Fruit fly (Drosophila melanogaster) whole organism, embryonic: ENCODE data around the gene brun.

ENCODE experiments used
- Ada2b ChIP-seq: fragments of 200-800 bp; sonication (Bioruptor generic); IDR thresholded peaks from 2 replicates; pipeline ENCODE4 v1.3.6; 2022; ENCODE audit warnings: missing biosample characterization, missing genetic modification characterization
- Asciz ChIP-seq: fragments of 200-800 bp; sonication (Bioruptor generic); optimal IDR thresholded peaks from 2 replicates; lab custom pipeline; 2017; ENCODE audit warnings: missing biosample characterization, mild to moderate bottlenecking, missing genetic modification characterization, missing genetic modification reagents
- BEAF-32 ChIP-seq: fragments of 200-800 bp; sonication (Bioruptor generic); optimal IDR thresholded peaks from 3 replicates; lab custom pipeline; 2017; ENCODE audit warnings: missing biosample characterization, missing genetic modification characterization, mild to moderate bottlenecking, moderate library complexity, missing genetic modification reagents
- Bgb ChIP-seq: fragments of 200-800 bp; sonication (Bioruptor generic); IDR thresholded peaks from 2 replicates; pipeline ENCODE4 v1.3.6; 2022; ENCODE audit warnings: missing biosample characterization, missing genetic modification characterization; ENCODE audit not compliant: partially characterized antibody
- CG10543 ChIP-seq: fragments of 200-800 bp; sonication (Bioruptor generic); optimal IDR thresholded peaks from 3 replicates; lab custom pipeline; 2017; ENCODE audit warnings: missing biosample characterization, mild to moderate bottlenecking, missing genetic modification characterization, moderate library complexity
- CG11695 ChIP-seq: fragments of 200-800 bp; sonication (Bioruptor generic); IDR thresholded peaks from 3 replicates; pipeline ENCODE4 v1.3.6; 2022; ENCODE audit warnings: missing biosample characterization, missing genetic modification characterization
- CG11723 ChIP-seq: fragments of 200-800 bp; sonication (Bioruptor generic); optimal IDR thresholded peaks from 2 replicates; lab custom pipeline; 2017; ENCODE audit warnings: missing biosample characterization, mild to moderate bottlenecking, missing genetic modification characterization
- CG12104 ChIP-seq: fragments of 200-800 bp; sonication (Bioruptor generic); optimal IDR thresholded peaks from 3 replicates; lab custom pipeline; 2016; ENCODE audit warnings: missing biosample characterization, missing genetic modification characterization
- CG14710 ChIP-seq: fragments of 200-800 bp; sonication (Bioruptor generic); optimal IDR thresholded peaks from 3 replicates; lab custom pipeline; 2019; ENCODE audit warnings: missing biosample characterization, mild to moderate bottlenecking, missing genetic modification characterization, moderate library complexity
- CG14860 ChIP-seq: fragments of 200-800 bp; sonication (Bioruptor generic); IDR thresholded peaks from 3 replicates; pipeline ENCODE4 v1.3.6; 2022; ENCODE audit warnings: missing biosample characterization, missing genetic modification characterization; ENCODE audit not compliant: partially characterized antibody
- CG16815 ChIP-seq: fragments of 200-800 bp; sonication (Bioruptor generic); optimal IDR thresholded peaks from 3 replicates; lab custom pipeline; 2017; ENCODE audit warnings: missing biosample characterization, mild to moderate bottlenecking, missing genetic modification characterization
- CG18476 ChIP-seq: fragments of 200-800 bp; sonication (Bioruptor generic); optimal IDR thresholded peaks from 2 replicates; lab custom pipeline; 2016; ENCODE audit warnings: missing biosample characterization, mild to moderate bottlenecking, missing genetic modification characterization
- CG3995 ChIP-seq: fragments of 200-800 bp; sonication (Bioruptor generic); optimal IDR thresholded peaks from 3 replicates; lab custom pipeline; 2016; ENCODE audit warnings: missing biosample characterization, missing genetic modification characterization
- CG4282 ChIP-seq: fragments of 200-800 bp; sonication (Bioruptor generic); optimal IDR thresholded peaks from 2 replicates; lab custom pipeline; 2016; ENCODE audit warnings: missing biosample characterization, missing genetic modification characterization
- CG43689 ChIP-seq: fragments of 200-800 bp; sonication (Bioruptor generic); IDR thresholded peaks from 2 replicates; pipeline ENCODE4 v1.3.6; 2022; ENCODE audit warnings: missing biosample characterization, missing genetic modification characterization
- CG6791 ChIP-seq: fragments of 200-800 bp; sonication (Bioruptor generic); IDR thresholded peaks from 3 replicates; pipeline ENCODE4 v1.3.6; 2022; ENCODE audit warnings: missing biosample characterization, missing genetic modification characterization; ENCODE audit not compliant: partially characterized antibody
- CG7745 ChIP-seq: fragments of 200-800 bp; sonication (Bioruptor generic); optimal IDR thresholded peaks from 2 replicates; lab custom pipeline; 2018; ENCODE audit warnings: missing biosample characterization, mild to moderate bottlenecking, missing genetic modification characterization, moderate library complexity
- CG7839 ChIP-seq: fragments of 200-800 bp; sonication (Bioruptor generic); optimal IDR thresholded peaks from 3 replicates; lab custom pipeline; 2018; ENCODE audit warnings: missing biosample characterization, mild to moderate bottlenecking, missing genetic modification characterization, moderate library complexity
- CG7963 ChIP-seq: fragments of 200-800 bp; sonication (Bioruptor generic); IDR thresholded peaks from 3 replicates; pipeline ENCODE4 v1.3.6; 2022; ENCODE audit warnings: missing biosample characterization, missing genetic modification characterization; ENCODE audit not compliant: partially characterized antibody
- CG8089 ChIP-seq: fragments of 200-800 bp; sonication (Bioruptor generic); optimal IDR thresholded peaks from 3 replicates; lab custom pipeline; 2016; ENCODE audit warnings: missing biosample characterization, missing genetic modification characterization
- CG8944 ChIP-seq: fragments of 200-800 bp; sonication (Bioruptor generic); optimal IDR thresholded peaks from 3 replicates; lab custom pipeline; 2016; ENCODE audit warnings: missing biosample characterization, missing genetic modification characterization
- CG9797 ChIP-seq: fragments of 200-800 bp; sonication (Bioruptor generic); optimal IDR thresholded peaks from 3 replicates; lab custom pipeline; 2018; ENCODE audit warnings: missing biosample characterization, mild to moderate bottlenecking, missing genetic modification characterization
- Camta ChIP-seq: fragments of 200-800 bp; sonication (Bioruptor generic); optimal IDR thresholded peaks from 2 replicates; lab custom pipeline; 2016; ENCODE audit warnings: missing biosample characterization, missing genetic modification characterization
- D ChIP-seq, 2 experiments: fragments of 200-800 bp in 1 of 2; fragments of >200 bp in 1 of 2; sonication (Bioruptor generic) in 1 of 2; optimal IDR thresholded peaks; 2 replicates in 1 of 2; 3 replicates in 1 of 2; lab custom pipeline; 2017; ENCODE audit warnings: mild to moderate bottlenecking in 1 of 2, missing biosample characterization in 1 of 2, missing genetic modification characterization in 1 of 2, missing genetic modification reagents in 1 of 2
- Dll ChIP-seq: fragments of 200-800 bp; sonication (Bioruptor generic); IDR thresholded peaks from 4 replicates; pipeline ENCODE4 v1.3.6; 2022; ENCODE audit warnings: missing biosample characterization, missing genetic modification characterization; ENCODE audit not compliant: partially characterized antibody
- Dp ChIP-seq: fragments of 200-800 bp; sonication (Bioruptor generic); optimal IDR thresholded peaks from 2 replicates; lab custom pipeline; 2018; ENCODE audit warnings: missing biosample characterization, mild to moderate bottlenecking, missing genetic modification characterization, moderate library complexity
- E2f2 ChIP-seq: fragments of 200-800 bp; sonication (Bioruptor generic); IDR thresholded peaks from 2 replicates; pipeline ENCODE4 v1.3.6; 2022; ENCODE audit warnings: missing biosample characterization, missing genetic modification characterization
- ERR ChIP-seq: fragments of 200-800 bp; sonication (Bioruptor generic); optimal IDR thresholded peaks from 2 replicates; lab custom pipeline; 2016; ENCODE audit warnings: missing biosample characterization, missing genetic modification characterization
- GATAe ChIP-seq: fragments of 200-800 bp; sonication (Bioruptor generic); conservative IDR thresholded peaks from 2 replicates; pipeline ENCODE4 v1.3.6; 2022; ENCODE audit warnings: missing biosample characterization, missing genetic modification characterization
- Lhr ChIP-seq: fragments of 200-800 bp; sonication (Bioruptor generic); optimal IDR thresholded peaks from 3 replicates; lab custom pipeline; 2017; ENCODE audit warnings: mild to moderate bottlenecking, missing biosample characterization, missing genetic modification reagents, missing genetic modification characterization
- MESR4 ChIP-seq: fragments of 200-800 bp; sonication (Bioruptor generic); optimal IDR thresholded peaks from 2 replicates; lab custom pipeline; 2018; ENCODE audit warnings: missing biosample characterization, mild to moderate bottlenecking, missing genetic modification characterization, moderate library complexity
- Med ChIP-seq: fragments of 200-800 bp; sonication (Bioruptor generic); peaks from one replicate; lab custom pipeline; 2016; ENCODE audit warnings: missing biosample characterization, missing genetic modification characterization, mild to moderate bottlenecking, inconsistent platforms, moderate library complexity
- Ptx1 ChIP-seq: fragments of 200-800 bp; sonication (Bioruptor generic); IDR thresholded peaks from 2 replicates; pipeline ENCODE4 v1.3.6; 2022; ENCODE audit warnings: missing biosample characterization, missing genetic modification characterization
- Rfx ChIP-seq: fragments of 200-800 bp; sonication (Bioruptor generic); IDR thresholded peaks from 2 replicates; pipeline ENCODE4 v1.3.6; 2022; ENCODE audit warnings: missing biosample characterization, missing genetic modification characterization
- Scr ChIP-seq: fragments of 200-800 bp; sonication (Bioruptor generic); IDR thresholded peaks from 2 replicates; pipeline ENCODE4 v1.3.6; 2022; ENCODE audit warnings: missing biosample characterization, missing genetic modification characterization; ENCODE audit not compliant: partially characterized antibody
- amos ChIP-seq: fragments of 200-800 bp; sonication (Bioruptor generic); IDR thresholded peaks from 2 replicates; pipeline ENCODE4 v1.3.6; 2022; ENCODE audit warnings: missing biosample characterization, missing genetic modification characterization; ENCODE audit not compliant: partially characterized antibody
- cas ChIP-seq: fragments of 200-800 bp; sonication (Bioruptor generic); IDR thresholded peaks from 2 replicates; pipeline ENCODE4 v1.3.6; 2022; ENCODE audit warnings: missing biosample characterization, missing genetic modification characterization
- chinmo ChIP-seq: fragments of 200-800 bp; sonication (Bioruptor generic); IDR thresholded peaks from 4 replicates; pipeline ENCODE4 v1.3.6; 2022; ENCODE audit warnings: missing biosample characterization, missing genetic modification characterization; ENCODE audit not compliant: partially characterized antibody
- chn ChIP-seq: fragments of 200-800 bp; sonication (Bioruptor generic); optimal IDR thresholded peaks from 2 replicates; lab custom pipeline; 2016; ENCODE audit warnings: missing biosample characterization, missing genetic modification characterization
- fd64A ChIP-seq: fragments of 200-800 bp; sonication (Bioruptor generic); optimal IDR thresholded peaks from 3 replicates; lab custom pipeline; 2018; ENCODE audit warnings: missing biosample characterization, mild to moderate bottlenecking, missing genetic modification characterization
- gsb-n ChIP-seq: fragments of 200-800 bp; sonication (Bioruptor generic); optimal IDR thresholded peaks from 3 replicates; lab custom pipeline; 2018; ENCODE audit warnings: missing biosample characterization, mild to moderate bottlenecking, missing genetic modification characterization
- lov ChIP-seq, 2 experiments: fragments of 200-800 bp in 1 of 2; fragments of >200 bp in 1 of 2; sonication (Bioruptor generic) in 1 of 2; IDR thresholded peaks in 1 of 2; optimal IDR thresholded peaks in 1 of 2; 2 replicates in 1 of 2; 3 replicates in 1 of 2; pipeline versions ENCODE4 v1.3.6 to Lab custom; 2017 to 2022; ENCODE audit warnings: missing biosample characterization in 1 of 2, missing genetic modification characterization in 1 of 2
- mld ChIP-seq: fragments of 200-800 bp; sonication (Bioruptor generic); IDR thresholded peaks from 3 replicates; pipeline ENCODE4 v1.3.6; 2022; ENCODE audit warnings: missing biosample characterization, missing genetic modification characterization; ENCODE audit not compliant: partially characterized antibody
- sim ChIP-seq: fragments of 200-800 bp; sonication (Bioruptor generic); IDR thresholded peaks from 2 replicates; pipeline ENCODE4 v1.3.6; 2022; ENCODE audit warnings: missing biosample characterization, missing genetic modification characterization
- stwl ChIP-seq: fragments of 200-800 bp; sonication (Bioruptor generic); optimal IDR thresholded peaks from 3 replicates; lab custom pipeline; 2018; ENCODE audit warnings: missing biosample characterization, mild to moderate bottlenecking, missing genetic modification characterization, moderate library complexity
- tgo ChIP-seq: fragments of 200-800 bp; sonication (Bioruptor generic); IDR thresholded peaks from 3 replicates; pipeline ENCODE4 v1.3.6; 2022; ENCODE audit warnings: missing biosample characterization, missing genetic modification characterization
- tup ChIP-seq: fragments of 200-800 bp; sonication (Bioruptor generic); optimal IDR thresholded peaks from 2 replicates; lab custom pipeline; 2016; ENCODE audit warnings: missing biosample characterization, mild to moderate bottlenecking, missing genetic modification characterization, moderate library complexity

Gene brun

DNA sequence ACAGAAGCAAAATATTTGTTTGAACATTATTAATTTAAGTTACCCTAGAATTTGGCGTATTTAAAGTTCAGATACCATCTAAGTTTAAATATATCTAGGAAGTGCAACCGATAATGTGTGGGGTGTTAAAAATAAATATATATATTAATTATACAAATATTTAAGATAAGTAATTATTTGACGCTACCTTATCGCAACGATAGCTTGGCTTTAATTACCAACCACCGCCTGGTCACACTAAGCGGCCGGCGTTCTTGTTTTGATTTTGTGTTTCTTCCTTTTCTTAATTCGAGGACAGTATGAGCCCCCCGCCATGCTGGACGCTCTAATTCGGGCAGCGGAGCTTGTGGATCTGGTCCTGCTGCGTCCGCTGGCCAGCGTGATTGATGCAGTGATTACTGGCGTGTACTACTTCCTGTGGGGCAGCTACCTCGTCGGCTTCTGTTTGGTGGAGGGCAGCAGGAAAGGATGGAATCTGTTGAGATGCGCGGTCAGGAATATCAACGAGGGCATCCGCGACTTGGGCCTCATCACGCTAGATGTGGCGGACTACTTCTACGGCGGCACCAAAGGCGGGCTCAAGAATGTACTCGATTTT, 26.3 kb upstream of the brun start, which contains the start of gene CG2617:
TSS of gene CG2617 (plus strand) at position 233 of the 598 bp plus-strand sequence.
- TF ChIP-seq lov (optimal IDR thresholded peaks at IDR 0.05; lab: Kevin White, UChicago) (no peak), lov (GFP tag; IDR thresholded peaks at IDR 0.05; lab: Robert Waterston, UW) (no peak), CG18476 (GFP tag; lab: Kevin White, UChicago) (no peak), CG6791 (GFP tag; lab: Robert Waterston, UW) (peak; percentile 13; the same call in 1 of the 3 replicates), CG7839 (tag; lab: Kevin White, UChicago) (no peak), CG4282 (GFP tag; lab: Kevin White, UChicago) (no peak), Camta (GFP tag; lab: Kevin White, UChicago) (no peak), cas (GFP tag; lab: Robert Waterston, UW) (no peak), sim (GFP tag; lab: Robert Waterston, UW) (no peak), CG9797 (GFP tag; lab: Kevin White, UChicago) (peak; percentile 43), ERR (GFP tag; lab: Kevin White, UChicago) (no peak), CG12104 (GFP tag; lab: Kevin White, UChicago) (peak; percentile 1), CG16815 (no peak), E2f2 (peak; percentile 65), GATAe (GFP tag; lab: Robert Waterston, UW) (no peak), stwl (tag; lab: Kevin White, UChicago) (peak; percentile 16), Asciz (GFP tag; lab: Kevin White, UChicago) (no peak), CG7963 (GFP tag; lab: Robert Waterston, UW) (0 out of 3 replicates have a peak, but pooled peaks have one; percentile 20), Dp (GFP tag; lab: Kevin White, UChicago) (peak; percentile 44), D (optimal IDR thresholded peaks at IDR 0.05; lab: Kevin White, UChicago) (no peak), D (GFP tag; optimal IDR thresholded peaks at IDR 0.05; lab: Kevin White, UChicago) (no peak), Lhr (no peak), Ptx1 (0 out of 2 replicates have a peak, but pooled peaks have one; percentile 2), CG8089 (no peak), CG43689 (no peak), Scr (GFP tag; lab: Robert Waterston, UW) (peak; percentile 60), CG11723 (GFP tag; lab: Kevin White, UChicago) (no peak), chn (no peak), Rfx (GFP tag; lab: Robert Waterston, UW) (no peak), fd64A (GFP tag; lab: Kevin White, UChicago) (no peak), tgo (GFP tag; lab: Robert Waterston, UW) (0 out of 3 replicates have a peak, but pooled peaks have one; percentile 8), chinmo (GFP tag; lab: Robert Waterston, UW) (no peak), BEAF-32 (GFP tag; lab: Kevin White, UChicago) (peak; percentile 54), Dll (GFP tag; lab: Robert Waterston, UW) (peak; percentile 61; the same call in 2 of the 4 replicates), CG8944 (GFP tag; lab: Kevin White, UChicago) (no peak), CG14860 (GFP tag; lab: Robert Waterston, UW) (no peak), CG3995 (GFP tag; lab: Kevin White, UChicago) (no peak), mld (no peak), Med (peak; percentile 55), Bgb (GFP tag; lab: Robert Waterston, UW) (0 out of 2 replicates have a peak, but pooled peaks have one; percentile 42), amos (GFP tag; lab: Robert Waterston, UW) (peak; percentile 37; the same call in 1 of the 2 replicates), MESR4 (GFP tag; lab: Kevin White, UChicago) (peak; percentile 18), CG11695 (GFP tag; lab: Robert Waterston, UW) (no peak), CG10543 (GFP tag; lab: Kevin White, UChicago) (no peak), gsb-n (no peak), CG7745 (no peak), Ada2b (no peak), tup (no peak), CG14710 (no peak)
